Worm (Caenorhabditis elegans) whole organism, young adult: ENCODE results near the gene T27E7.1.

Experiments used
- egl-44 ChIP-seq: fragments of 200-800 bp; sonication (Bioruptor generic); IDR thresholded peaks from 2 replicates; pipeline ENCODE4 v1.3.6; 2022; ENCODE audit warnings: missing genetic modification reagents, missing genetic modification characterization, missing compliant biosample characterization
- madf-3 ChIP-seq: fragments of 200-800 bp; sonication (Bioruptor generic); IDR thresholded peaks from 2 replicates; pipeline ENCODE4 v1.3.6; 2022; ENCODE audit warnings: missing genetic modification reagents, missing genetic modification characterization, missing compliant biosample characterization
- somi-1 ChIP-seq: fragments of 200-800 bp; sonication (Bioruptor generic); optimal IDR thresholded peaks from 2 replicates; lab custom pipeline; 2018; ENCODE audit warnings: mild to moderate bottlenecking, missing genetic modification characterization, missing compliant biosample characterization
- unc-62 ChIP-seq: fragments of 150-350 bp; optimal IDR thresholded peaks from 2 replicates; lab custom pipeline; 2014; ENCODE audit warnings: missing biosample characterization, missing genetic modification reagents, missing genetic modification characterization
- ztf-28 ChIP-seq: fragments of 200-800 bp; sonication (Bioruptor generic); IDR thresholded peaks from 2 replicates; pipeline ENCODE4 v1.3.6; 2022; ENCODE audit warnings: missing genetic modification reagents, missing genetic modification characterization, missing compliant biosample characterization

DNA sequence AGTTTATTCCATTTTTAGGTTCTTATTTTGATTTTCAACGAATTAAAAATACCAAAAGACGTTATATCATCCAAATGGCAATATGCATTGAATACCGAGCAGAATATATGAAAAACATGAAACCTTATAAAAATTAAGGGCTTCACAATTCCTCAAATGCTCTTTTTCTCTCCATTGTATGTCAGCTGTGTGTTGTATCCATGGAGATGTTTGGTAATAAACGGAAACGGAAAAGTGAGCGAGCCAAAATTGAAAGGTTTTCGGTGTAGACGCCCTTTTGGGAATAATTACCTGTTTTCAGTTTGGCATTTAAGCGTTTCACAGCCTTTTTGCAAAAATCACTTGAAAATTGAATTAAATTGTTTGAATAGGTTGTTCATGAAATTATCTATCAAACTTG lies 38.1 kb downstream of the T27E7.1 start:
- no peak for TF ChIP-seq egl-44 (GFP tag; lab: Robert Waterston, UW)
- TF ChIP-seq madf-3 (GFP tag; lab: Robert Waterston, UW), result no peak
- no peak for TF ChIP-seq unc-62 (GFP tag; lab: Kevin White, UChicago)
- no peak for TF ChIP-seq ztf-28 (GFP tag; lab: Robert Waterston, UW)
- TF ChIP-seq somi-1 (GFP tag; lab: Kevin White, UChicago), result no peak
